ENCODE assay signal across 3 fruit fly cellular contexts in the genomic region with DNA sequence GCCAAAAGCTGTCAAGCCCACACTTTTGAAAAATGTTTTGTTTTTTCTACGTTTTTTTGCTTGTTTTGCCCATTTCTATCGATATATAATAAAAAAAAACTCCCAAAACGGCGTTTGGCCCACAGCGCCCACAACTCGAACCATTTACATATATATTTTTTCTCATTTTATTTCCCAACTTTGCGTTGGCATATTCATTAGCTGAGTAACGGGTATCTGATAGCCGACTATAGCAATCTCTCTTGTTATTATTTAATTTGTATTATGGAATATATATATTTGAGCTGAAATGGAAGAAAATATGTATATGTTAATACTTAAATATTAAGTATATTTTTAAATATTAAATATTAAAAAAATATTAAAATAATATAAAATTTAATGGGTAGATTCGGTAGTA.
TF ChIP-seq lines count a peak whose summit lies in the region.

No protein-coding gene starts in this region.

- TF ChIP-seq CTCF in whole organism, embryonic (GFP tag; optimal IDR thresholded peaks at IDR 0.05; lab: Kevin White, UChicago): no peak

TF ChIP-seq in whole organism, adult, 20 proteins besides CTCF, POLR2A, EP300 and RAD21:
- TF ChIP-seq kay (GFP tag; lab: Kevin White, UChicago; ENCODE audit: borderline replicate concordance): peak; percentile 58
- TF ChIP-seq Hr96 (GFP tag; optimal IDR thresholded peaks at IDR 0.05; lab: Kevin White, UChicago): no peak

TF ChIP-seq in whole organism, embryonic, 481 proteins besides CTCF, POLR2A, EP300 and RAD21:
- peak; percentile 53 for TF ChIP-seq D19B (GFP tag; optimal IDR thresholded peaks at IDR 0.05; lab: Kevin White, UChicago)
- no peak for TF ChIP-seq dati (GFP tag; IDR thresholded peaks at IDR 0.05; lab: Robert Waterston, UW)
- TF ChIP-seq slou (GFP tag; optimal IDR thresholded peaks at IDR 0.05; lab: Kevin White, UChicago): no peak
- TF ChIP-seq Bgb (GFP tag; IDR thresholded peaks at IDR 0.05; lab: Robert Waterston, UW; ENCODE audit: partially characterized antibody): peak; percentile 34; the same call in 1 of the 2 replicates
- TF ChIP-seq tna (GFP tag; IDR thresholded peaks at IDR 0.05; lab: Robert Waterston, UW; ENCODE audit: partially characterized antibody): peak; percentile 32; the same call in 1 of the 2 replicates
- TF ChIP-seq CG32772 (GFP tag; IDR thresholded peaks at IDR 0.05; lab: Robert Waterston, UW): no peak
- TF ChIP-seq Fer2 (tag; optimal IDR thresholded peaks at IDR 0.05; lab: Kevin White, UChicago): no peak
- TF ChIP-seq nerfin-2 (GFP tag; IDR thresholded peaks at IDR 0.05; lab: Robert Waterston, UW; ENCODE audit: partially characterized antibody): 0 out of 2 replicates have a peak, but pooled peaks have one; percentile 19
- no peak for TF ChIP-seq CG3065 (GFP tag; optimal IDR thresholded peaks at IDR 0.05; lab: Kevin White, UChicago)
- TF ChIP-seq CG7963 (GFP tag; IDR thresholded peaks at IDR 0.05; lab: Robert Waterston, UW; ENCODE audit: partially characterized antibody): 0 out of 3 replicates have a peak, but pooled peaks have one; percentile 37
- TF ChIP-seq HLH4C (GFP tag; IDR thresholded peaks at IDR 0.05; lab: Robert Waterston, UW; ENCODE audit: partially characterized antibody): peak; percentile 78; the same call in 2 of the 3 replicates
- TF ChIP-seq bab2 (GFP tag; optimal IDR thresholded peaks at IDR 0.05; lab: Kevin White, UChicago): no peak
- TF ChIP-seq HLH54F (GFP tag; optimal IDR thresholded peaks at IDR 0.05; lab: Kevin White, UChicago): no peak
- no peak for TF ChIP-seq Atf3 (GFP tag; optimal IDR thresholded peaks at IDR 0.05; lab: Kevin White, UChicago)
- TF ChIP-seq CG14860 (GFP tag; IDR thresholded peaks at IDR 0.05; lab: Robert Waterston, UW; ENCODE audit: partially characterized antibody): peak; percentile 49; the same call in 1 of the 3 replicates
- no peak for TF ChIP-seq Taf1 (GFP tag; IDR thresholded peaks at IDR 0.05; lab: Robert Waterston, UW)
- TF ChIP-seq CrebB (tag; optimal IDR thresholded peaks at IDR 0.05; lab: Kevin White, UChicago): no peak
- no peak for TF ChIP-seq CG9437 (GFP tag; optimal IDR thresholded peaks at IDR 0.05; lab: Kevin White, UChicago)
- peak; percentile 42 for TF ChIP-seq Scr (GFP tag; IDR thresholded peaks at IDR 0.05; lab: Robert Waterston, UW; ENCODE audit: partially characterized antibody)

TF ChIP-seq in whole organism, prepupa, 60 proteins besides CTCF, POLR2A, EP300 and RAD21:
- no peak for TF ChIP-seq fkh (GFP tag; optimal IDR thresholded peaks at IDR 0.05; lab: Kevin White, UChicago)
- TF ChIP-seq CG6276 (GFP tag; optimal IDR thresholded peaks at IDR 0.05; lab: Kevin White, UChicago): no peak
- TF ChIP-seq ss (GFP tag; optimal IDR thresholded peaks at IDR 0.05; lab: Kevin White, UChicago): no peak
- no peak for TF ChIP-seq CG9139 (GFP tag; optimal IDR thresholded peaks at IDR 0.05; lab: Kevin White, UChicago)
- peak; percentile 15 for TF ChIP-seq Eip78C (GFP tag; lab: Kevin White, UChicago)
TF ChIP-seq in whole organism, prepupa: peak in this region for 1.
